Worm (Caenorhabditis elegans) whole organism, L4/young adult: Measurements from ENCODE around the gene srh-284.

Experiments
- W03F9.2 ChIP-seq: fragments of 150-350 bp; optimal IDR thresholded peaks from 2 replicates; lab custom pipeline; 2014; ENCODE audit warnings: missing biosample characterization, missing genetic modification characterization
- dao-5 ChIP-seq: sonication (generic microtip); optimal IDR thresholded peaks from 2 replicates; lab custom pipeline; 2016; ENCODE audit warnings: missing genotype, missing genetic modification characterization, moderate library complexity, missing compliant biosample characterization
- him-1 ChIP-seq: sonication (generic microtip); optimal IDR thresholded peaks from 2 replicates; lab custom pipeline; 2016; ENCODE audit warnings: missing genotype, missing genetic modification reagents, missing genetic modification characterization, missing compliant biosample characterization

DNA sequence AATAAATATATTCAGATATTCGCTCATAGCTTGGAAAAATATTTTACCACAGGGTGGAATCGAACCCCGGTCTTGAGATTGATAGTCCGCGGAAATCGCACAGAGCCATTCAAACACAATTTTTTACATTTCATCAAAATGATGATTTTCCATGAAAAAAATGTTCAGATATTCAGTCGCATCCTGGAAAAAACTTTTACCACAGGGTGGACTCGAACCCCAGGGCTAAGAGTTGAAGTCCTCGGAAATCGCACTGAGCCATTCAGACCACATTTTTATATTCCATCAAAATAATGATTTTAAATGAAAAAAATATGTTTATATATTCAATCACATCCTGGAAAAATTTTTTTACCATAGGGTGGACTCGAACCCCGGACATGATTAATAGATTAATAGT lies 44.8 kb upstream of the srh-284 start:
- no peak for TF ChIP-seq him-1 (tag; lab: Kevin White, UChicago)
- TF ChIP-seq dao-5 (tag; lab: Kevin White, UChicago) = no peak
- no peak for TF ChIP-seq W03F9.2 (tag; lab: Kevin White, UChicago)
